Worm (Caenorhabditis elegans) whole organism, L1 larva: ENCODE measurements around the gene msra-1.

Experiments used
- Y116A8C.19 ChIP-seq: sonication (generic microtip); optimal IDR thresholded peaks from 2 replicates; lab custom pipeline; 2016; ENCODE audit warnings: missing compliant biosample characterization, missing genetic modification characterization, borderline replicate concordance
- aha-1 ChIP-seq: fragments of 150-350 bp; optimal IDR thresholded peaks from 2 replicates; lab custom pipeline; 2014; ENCODE audit warnings: missing biosample characterization, missing genetic modification characterization
- blmp-1 ChIP-seq: fragments of 150-350 bp; optimal IDR thresholded peaks from 2 replicates; lab custom pipeline; 2014; ENCODE audit warnings: missing biosample characterization, missing genetic modification characterization
- ceh-63 ChIP-seq: fragments of 200-800 bp; sonication (Bioruptor generic); optimal IDR thresholded peaks from 2 replicates; lab custom pipeline; 2018; ENCODE audit warnings: mild to moderate bottlenecking, missing genetic modification characterization, missing compliant biosample characterization
- ceh-82 ChIP-seq, 3 experiments: fragments of 150-350 bp in 1 of 3; sonication (generic microtip) in 2 of 3; optimal IDR thresholded peaks; 2 replicates each; lab custom pipeline; 2014 to 2017; ENCODE audit warnings: missing biosample characterization in 3 of 3, missing genetic modification characterization in 3 of 3
- ceh-90 ChIP-seq: sonication (generic microtip); optimal IDR thresholded peaks from 2 replicates; lab custom pipeline; 2016; ENCODE audit warnings: missing genetic modification characterization, missing compliant biosample characterization
- dpl-1 ChIP-seq, 3 experiments: fragments of 150-350 bp in 2 of 3; sonication (generic microtip) in 1 of 3; optimal IDR thresholded peaks; 2 replicates each; lab custom pipeline; 2014 to 2017; ENCODE audit warnings: missing biosample characterization in 3 of 3, missing genetic modification characterization in 3 of 3, missing genetic modification reagents in 3 of 3
- efl-1 ChIP-seq, 4 experiments: fragments of 150-350 bp; optimal IDR thresholded peaks in 3 of 4; peaks in 1 of 4; 1 replicate in 1 of 4; 2 replicates in 3 of 4; lab custom pipeline; 2014; ENCODE audit warnings: missing biosample characterization in 2 of 4, missing genetic modification characterization in 2 of 4, missing genetic modification reagents in 2 of 4
- egl-27 ChIP-seq, 2 experiments: fragments of 150-350 bp in 1 of 2; sonication (generic microtip); optimal IDR thresholded peaks; 3 replicates each; lab custom pipeline; 2017 to 2018; ENCODE audit warnings: missing biosample characterization in 2 of 2, missing genetic modification characterization in 2 of 2, missing genetic modification reagents in 2 of 2
- ets-5 ChIP-seq: fragments of 200-800 bp; sonication (Bioruptor generic); IDR thresholded peaks from 2 replicates; pipeline ENCODE4 v1.3.6; 2022; ENCODE audit warnings: missing genetic modification characterization, missing compliant biosample characterization
- fkh-4 ChIP-seq: sonication (generic microtip); optimal IDR thresholded peaks from 2 replicates; lab custom pipeline; 2016; ENCODE audit warnings: missing compliant biosample characterization, missing genetic modification characterization, borderline replicate concordance
- fos-1 ChIP-seq: fragments of 150-350 bp; optimal IDR thresholded peaks from 2 replicates; lab custom pipeline; 2014; ENCODE audit warnings: missing biosample characterization, missing genetic modification characterization
- hlh-17 ChIP-seq: fragments of 200-800 bp; sonication (Bioruptor generic); optimal IDR thresholded peaks from 2 replicates; lab custom pipeline; 2018; ENCODE audit warnings: missing genetic modification characterization, mild to moderate bottlenecking, missing compliant biosample characterization, moderate library complexity, borderline replicate concordance
- hpl-2 ChIP-seq: fragments of 150-350 bp; optimal IDR thresholded peaks from 2 replicates; lab custom pipeline; 2014; ENCODE audit warnings: missing biosample characterization, missing genetic modification reagents, missing genetic modification characterization
- isw-1 ChIP-seq: fragments of 200-800 bp; sonication (Bioruptor generic); IDR thresholded peaks from 2 replicates; pipeline ENCODE4 v1.3.6; 2022; ENCODE audit warnings: missing genetic modification characterization, missing compliant biosample characterization
- jun-1 ChIP-seq: fragments of 150-350 bp; optimal IDR thresholded peaks from 2 replicates; lab custom pipeline; 2014; ENCODE audit warnings: missing biosample characterization, missing genetic modification reagents, missing genetic modification characterization
- lin-14 ChIP-seq: fragments of 200-800 bp; sonication (Bioruptor generic); optimal IDR thresholded peaks from 2 replicates; lab custom pipeline; 2018; ENCODE audit warnings: mild to moderate bottlenecking, missing genetic modification characterization, moderate library complexity, missing compliant biosample characterization
- lin-35 ChIP-seq, 2 experiments: fragments of 150-350 bp; optimal IDR thresholded peaks; 2 replicates each; lab custom pipeline; 2014; ENCODE audit warnings: missing biosample characterization in 2 of 2, missing genetic modification characterization in 2 of 2, missing genetic modification reagents in 2 of 2
- lir-3 ChIP-seq: sonication (generic microtip); optimal IDR thresholded peaks from 2 replicates; lab custom pipeline; 2016; ENCODE audit warnings: mild to moderate bottlenecking, missing genetic modification characterization, moderate library complexity, missing compliant biosample characterization; ENCODE audit not compliant: poor library complexity
- lsy-2 ChIP-seq, 2 experiments: fragments of 150-350 bp; optimal IDR thresholded peaks; 2 replicates each; lab custom pipeline; 2014; ENCODE audit warnings: missing biosample characterization in 2 of 2, missing genetic modification characterization in 2 of 2
- mdl-1 ChIP-seq, 2 experiments: fragments of 150-350 bp; optimal IDR thresholded peaks; 2 replicates each; lab custom pipeline; 2014 to 2017; ENCODE audit warnings: missing biosample characterization in 2 of 2, missing genetic modification characterization in 2 of 2, inconsistent platforms in 1 of 2
- mef-2 ChIP-seq: fragments of 150-350 bp; optimal IDR thresholded peaks from 2 replicates; lab custom pipeline; 2014; ENCODE audit warnings: missing biosample characterization, missing genetic modification characterization
- nhr-19 ChIP-seq: fragments of 200-800 bp; sonication (Bioruptor generic); conservative IDR thresholded peaks from 2 replicates; pipeline ENCODE4 v1.3.6; 2022; ENCODE audit warnings: missing genetic modification characterization, missing compliant biosample characterization
- nhr-20 ChIP-seq: sonication (generic microtip); optimal IDR thresholded peaks from 2 replicates; lab custom pipeline; 2016; ENCODE audit warnings: mild to moderate bottlenecking, missing genetic modification characterization, missing compliant biosample characterization
- nhr-28 ChIP-seq: fragments of 150-350 bp; optimal IDR thresholded peaks from 2 replicates; lab custom pipeline; 2014; ENCODE audit warnings: missing biosample characterization, missing genetic modification characterization
- nhr-47 ChIP-seq: sonication (generic microtip); optimal IDR thresholded peaks from 2 replicates; lab custom pipeline; 2016; ENCODE audit warnings: mild to moderate bottlenecking, missing genetic modification characterization, moderate library complexity, missing compliant biosample characterization
- nhr-76 ChIP-seq: sonication (generic microtip); optimal IDR thresholded peaks from 2 replicates; lab custom pipeline; 2017; ENCODE audit warnings: missing biosample characterization, missing genetic modification characterization
- nhr-84 ChIP-seq: sonication (generic microtip); optimal IDR thresholded peaks from 2 replicates; lab custom pipeline; 2017; ENCODE audit warnings: missing biosample characterization, missing genetic modification characterization
- nhr-85 ChIP-seq: sonication (generic microtip); peaks from one replicate; lab custom pipeline; 2016; ENCODE audit warnings: missing genetic modification characterization, inconsistent platforms, missing compliant biosample characterization
- pag-3 ChIP-seq: sonication (generic microtip); optimal IDR thresholded peaks from 2 replicates; lab custom pipeline; 2017; ENCODE audit warnings: missing genetic modification characterization, mild to moderate bottlenecking, missing compliant biosample characterization, antibody characterized with exemption, borderline replicate concordance; ENCODE audit not compliant: insufficient read depth
- rnt-1 ChIP-seq: sonication (generic microtip); optimal IDR thresholded peaks from 2 replicates; lab custom pipeline; 2016; ENCODE audit warnings: mild to moderate bottlenecking, missing genetic modification characterization, moderate library complexity, missing compliant biosample characterization
- snpc-4 ChIP-seq: fragments of 150-350 bp; optimal IDR thresholded peaks from 2 replicates; lab custom pipeline; 2014; ENCODE audit warnings: missing biosample characterization, missing genetic modification characterization
- snu-23 ChIP-seq: sonication (generic microtip); optimal IDR thresholded peaks from 2 replicates; lab custom pipeline; 2016; ENCODE audit warnings: missing genetic modification characterization, missing compliant biosample characterization
- sptf-1 ChIP-seq: fragments of 150-350 bp; optimal IDR thresholded peaks from 2 replicates; lab custom pipeline; 2014; ENCODE audit warnings: missing biosample characterization, missing genetic modification characterization
- sup-37 ChIP-seq: fragments of 200-800 bp; sonication (Bioruptor generic); optimal IDR thresholded peaks from 2 replicates; lab custom pipeline; 2018; ENCODE audit warnings: mild to moderate bottlenecking, missing genetic modification characterization, missing compliant biosample characterization
- swsn-7 ChIP-seq: sonication (generic microtip); optimal IDR thresholded peaks from 2 replicates; lab custom pipeline; 2016; ENCODE audit warnings: missing genetic modification characterization, missing compliant biosample characterization
- tbx-2 ChIP-seq: sonication (generic microtip); optimal IDR thresholded peaks from 2 replicates; lab custom pipeline; 2016; ENCODE audit warnings: missing genetic modification characterization, missing compliant biosample characterization
- tlp-1 ChIP-seq: fragments of 150-350 bp; optimal IDR thresholded peaks from 2 replicates; lab custom pipeline; 2014; ENCODE audit warnings: missing biosample characterization, missing genetic modification characterization
- unc-30 ChIP-seq: sonication (generic microtip); optimal IDR thresholded peaks from 2 replicates; lab custom pipeline; 2017; ENCODE audit warnings: missing biosample characterization, missing genetic modification characterization
- unc-98 ChIP-seq: fragments of 200-800 bp; sonication (Bioruptor generic); IDR thresholded peaks from 2 replicates; pipeline ENCODE4 v1.3.6; 2022; ENCODE audit warnings: missing genetic modification characterization, missing compliant biosample characterization
- vab-15 ChIP-seq: sonication (generic microtip); optimal IDR thresholded peaks from 2 replicates; lab custom pipeline; 2017; ENCODE audit warnings: missing genotype, mild to moderate bottlenecking, missing genetic modification characterization, missing compliant biosample characterization
- xbp-1 ChIP-seq: sonication (generic microtip); optimal IDR thresholded peaks from 2 replicates; lab custom pipeline; 2016; ENCODE audit warnings: missing genetic modification characterization, missing compliant biosample characterization
- zag-1 ChIP-seq: fragments of 150-350 bp; optimal IDR thresholded peaks from 2 replicates; lab custom pipeline; 2014; ENCODE audit warnings: missing biosample characterization, missing genetic modification characterization
- ztf-11 ChIP-seq, 2 experiments: sonication (generic microtip); optimal IDR thresholded peaks; 2 replicates each; lab custom pipeline; 2016 to 2017; ENCODE audit warnings: missing genetic modification characterization in 2 of 2, missing biosample characterization in 1 of 2, missing compliant biosample characterization in 1 of 2
- ztf-4 ChIP-seq: fragments of 150-350 bp; optimal IDR thresholded peaks from 2 replicates; lab custom pipeline; 2014; ENCODE audit warnings: missing biosample characterization, missing genetic modification characterization

msra-1 gene

DNA sequence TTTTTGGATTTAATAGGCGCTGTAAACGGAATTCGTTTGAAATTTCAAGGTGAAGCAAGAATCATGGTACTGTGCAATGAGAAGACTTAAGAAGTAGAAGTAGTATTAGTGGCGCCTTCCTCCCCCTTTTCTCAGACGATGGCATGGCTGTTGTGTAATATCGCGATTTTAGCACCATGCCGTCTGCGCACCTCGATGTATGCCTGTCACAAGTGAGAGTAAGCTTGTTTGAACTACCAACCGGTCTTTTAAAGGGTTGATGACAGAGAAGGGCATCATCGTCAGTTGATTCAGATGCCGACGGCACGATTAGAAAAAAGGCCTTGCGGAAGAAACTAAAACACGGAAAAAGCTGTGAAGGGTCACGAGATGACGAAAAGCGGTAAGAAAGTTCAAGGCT is 40.2 kb upstream of the msra-1 start:
- TF ChIP-seq efl-1 (optimal IDR thresholded peaks at IDR 0.05; lab: Kevin White, UChicago) (no peak), efl-1 (GFP tag; optimal IDR thresholded peaks at IDR 0.05 in 1 of 2; lab: Kevin White, UChicago) (peak in 1 of 2 experiments; percentile 69), blmp-1 (peak; percentile 16), zag-1 (tag; lab: Kevin White, UChicago) (no peak), snu-23 (no peak)

ce11 chrII:7402625-7403024 is 38.8 kb upstream of the msra-1 start, which contains the start of gene nas-7:
Gene nas-7, minus strand, starts transcription at chrII:7402725.
- TF ChIP-seq tlp-1 (tag; lab: Kevin White, UChicago) (no peak), unc-30 (tag; lab: Kevin White, UChicago) (no peak), jun-1 (tag; lab: Kevin White, UChicago) (no peak), unc-98 (no peak), lir-3 (tag; lab: Kevin White, UChicago) (no peak), ceh-63 (GFP tag; lab: Kevin White, UChicago) (no peak), nhr-28 (tag; lab: Kevin White, UChicago) (no peak), dpl-1 (GFP tag; optimal IDR thresholded peaks at IDR 0.05; lab: Kevin White, UChicago) (no peak)

- TF ChIP-seq hlh-17 (no peak), egl-27 (tag; optimal IDR thresholded peaks at IDR 0.05; lab: Kevin White, UChicago) (no peak), ceh-90 (tag; lab: Kevin White, UChicago) (no peak), nhr-47 (tag; lab: Kevin White, UChicago) (no peak), blmp-1 (no peak), lsy-2 (tag; optimal IDR thresholded peaks at IDR 0.05; lab: Kevin White, UChicago) (no peak), tbx-2 (tag; lab: Kevin White, UChicago) (no peak), sup-37 (no peak), Y116A8C.19 (tag; lab: Kevin White, UChicago) (no peak), nhr-76 (tag; lab: Kevin White, UChicago) (no peak), nhr-84 (no peak), isw-1 (GFP tag; lab: Robert Waterston, UW) (no peak)
These were observed 34.9 kb upstream of the msra-1 start, which contains the start of gene C07D10.1 for ce11 chrII:7398712-7399111. Gene C07D10.1, plus strand, starts transcription at chrII:7399012.

- TF ChIP-seq xbp-1 (no peak), nhr-76 (tag; lab: Kevin White, UChicago) (no peak), ets-5 (GFP tag; lab: Robert Waterston, UW) (no peak), nhr-47 (tag; lab: Kevin White, UChicago) (no peak), ceh-82 (tag; optimal IDR thresholded peaks at IDR 0.05; lab: Kevin White, UChicago) (no peak), efl-1 (optimal IDR thresholded peaks at IDR 0.05; lab: Kevin White, UChicago) (peak; percentile 29 to 52), efl-1 (GFP tag; optimal IDR thresholded peaks at IDR 0.05 in 1 of 2; lab: Kevin White, UChicago) (peak; percentile 55 to 96), dpl-1 (GFP tag; optimal IDR thresholded peaks at IDR 0.05; lab: Kevin White, UChicago) (peak in 2 of 3 experiments; percentile 40 to 49), blmp-1 (peak; percentile 0), fkh-4 (tag; lab: Kevin White, UChicago) (no peak), ztf-4 (no peak), swsn-7 (tag; lab: Kevin White, UChicago) (no peak), vab-15 (tag; lab: Kevin White, UChicago) (no peak), ceh-90 (tag; lab: Kevin White, UChicago) (no peak), rnt-1 (peak; percentile 43), hpl-2 (GFP tag; lab: Kevin White, UChicago) (no peak), nhr-85 (tag; lab: Kevin White, UChicago) (peak; percentile 63), fos-1 (tag; lab: Kevin White, UChicago) (no peak), tbx-2 (tag; lab: Kevin White, UChicago) (no peak), pag-3 (no peak), jun-1 (tag; lab: Kevin White, UChicago) (no peak), snpc-4 (no peak), lin-14 (GFP tag; lab: Kevin White, UChicago) (no peak), ztf-11 (tag; optimal IDR thresholded peaks at IDR 0.05; lab: Kevin White, UChicago) (no peak), nhr-20 (tag; lab: Kevin White, UChicago) (no peak), lin-35 (GFP tag; optimal IDR thresholded peaks at IDR 0.05; lab: Kevin White, UChicago) (peak in 1 of 2 experiments; percentile 60), aha-1 (no peak), mef-2 (tag; lab: Kevin White, UChicago) (no peak), nhr-19 (no peak), unc-30 (tag; lab: Kevin White, UChicago) (no peak), sptf-1 (tag; lab: Kevin White, UChicago) (no peak), mdl-1 (tag; optimal IDR thresholded peaks at IDR 0.05; lab: Kevin White, UChicago) (no peak)
These were observed 33.5 kb upstream of the msra-1 start for ce11 chrII:7397273-7397840.
